Fruit fly (Drosophila melanogaster) whole organism, embryonic: Measurements from ENCODE around the gene CG44270.

Source experiments
- Ada2b ChIP-seq: fragments of 200-800 bp; sonication (Bioruptor generic); IDR thresholded peaks from 2 replicates; pipeline ENCODE4 v1.3.6; 2022; ENCODE audit warnings: missing biosample characterization, missing genetic modification characterization
- B-H2 ChIP-seq: fragments of 200-800 bp; sonication (Bioruptor generic); optimal IDR thresholded peaks from 2 replicates; lab custom pipeline; 2018; ENCODE audit warnings: missing biosample characterization, mild to moderate bottlenecking, missing genetic modification characterization
- CG14860 ChIP-seq: fragments of 200-800 bp; sonication (Bioruptor generic); IDR thresholded peaks from 3 replicates; pipeline ENCODE4 v1.3.6; 2022; ENCODE audit warnings: missing biosample characterization, missing genetic modification characterization; ENCODE audit not compliant: partially characterized antibody
- CG17385 ChIP-seq: fragments of 200-800 bp; sonication (Bioruptor generic); optimal IDR thresholded peaks from 3 replicates; lab custom pipeline; 2018; ENCODE audit warnings: missing biosample characterization, mild to moderate bottlenecking, missing genetic modification characterization
- CG17568 ChIP-seq: fragments of 200-800 bp; sonication (Bioruptor generic); optimal IDR thresholded peaks from 2 replicates; lab custom pipeline; 2018; ENCODE audit warnings: missing biosample characterization, mild to moderate bottlenecking, missing genetic modification characterization, moderate library complexity
- CG2120 ChIP-seq: fragments of 200-800 bp; sonication (Bioruptor generic); optimal IDR thresholded peaks from 3 replicates; lab custom pipeline; 2016; ENCODE audit warnings: missing biosample characterization, missing genetic modification characterization
- CG2875 ChIP-seq: fragments of 200-800 bp; sonication (Bioruptor generic); optimal IDR thresholded peaks from 2 replicates; lab custom pipeline; 2017; ENCODE audit warnings: missing biosample characterization, mild to moderate bottlenecking, missing genetic modification characterization, missing genetic modification reagents
- CG32532 ChIP-seq: fragments of 200-800 bp; sonication (Bioruptor generic); IDR thresholded peaks from 2 replicates; pipeline ENCODE4 v1.3.6; 2022; ENCODE audit warnings: missing biosample characterization, missing genetic modification characterization
- CG3281 ChIP-seq: fragments of 200-800 bp; sonication (Bioruptor generic); optimal IDR thresholded peaks from 3 replicates; lab custom pipeline; 2017; ENCODE audit warnings: missing biosample characterization, mild to moderate bottlenecking, missing genetic modification characterization
- CG4404 ChIP-seq: fragments of 200-800 bp; sonication (Bioruptor generic); IDR thresholded peaks from 2 replicates; pipeline ENCODE4 v1.3.6; 2022; ENCODE audit warnings: missing biosample characterization, missing genetic modification characterization
- CG4730 ChIP-seq: fragments of 200-800 bp; sonication (Bioruptor generic); IDR thresholded peaks from 2 replicates; pipeline ENCODE4 v1.3.6; 2022; ENCODE audit warnings: missing biosample characterization, missing genetic modification characterization
- CG6689 ChIP-seq: fragments of 200-800 bp; sonication (Bioruptor generic); IDR thresholded peaks from 2 replicates; pipeline ENCODE4 v1.3.6; 2022; ENCODE audit warnings: missing biosample characterization, missing genetic modification characterization
- CG6813 ChIP-seq: fragments of 200-800 bp; sonication (Bioruptor generic); optimal IDR thresholded peaks from 2 replicates; lab custom pipeline; 2017; ENCODE audit warnings: missing biosample characterization, missing genetic modification characterization, mild to moderate bottlenecking, moderate library complexity, missing genetic modification reagents
- CG6854 ChIP-seq: fragments of 200-800 bp; sonication (Bioruptor generic); optimal IDR thresholded peaks from 3 replicates; lab custom pipeline; 2017; ENCODE audit warnings: missing biosample characterization, mild to moderate bottlenecking, missing genetic modification characterization
- CG7786 ChIP-seq: fragments of 200-800 bp; sonication (Bioruptor generic); optimal IDR thresholded peaks from 2 replicates; lab custom pipeline; 2016; ENCODE audit warnings: missing biosample characterization, missing genetic modification characterization
- CG8924 ChIP-seq: fragments of 200-800 bp; optimal IDR thresholded peaks from 3 replicates; lab custom pipeline; 2019; ENCODE audit warnings: missing biosample characterization, mild to moderate bottlenecking, missing genetic modification characterization, moderate library complexity
- CG9727 ChIP-seq: fragments of 200-800 bp; sonication (Bioruptor generic); optimal IDR thresholded peaks from 3 replicates; lab custom pipeline; 2017; ENCODE audit warnings: missing biosample characterization, mild to moderate bottlenecking, missing genetic modification characterization
- D19B ChIP-seq: fragments of 200-800 bp; sonication (Bioruptor generic); optimal IDR thresholded peaks from 2 replicates; lab custom pipeline; 2017; ENCODE audit warnings: missing biosample characterization, mild to moderate bottlenecking, missing genetic modification characterization
- Dbx ChIP-seq: fragments of 200-800 bp; sonication (Bioruptor generic); IDR thresholded peaks from 3 replicates; pipeline ENCODE4 v1.3.6; 2022; ENCODE audit warnings: missing biosample characterization, missing genetic modification characterization
- Eip74EF ChIP-seq, 2 experiments: fragments of 200-800 bp in 1 of 2; fragments of >200 bp in 1 of 2; sonication (Bioruptor generic) in 1 of 2; optimal IDR thresholded peaks; 2 replicates each; lab custom pipeline; 2017 to 2019; ENCODE audit warnings: missing biosample characterization in 2 of 2, missing genetic modification characterization in 2 of 2, mild to moderate bottlenecking in 1 of 2, moderate library complexity in 1 of 2
- Hand ChIP-seq: fragments of 200-800 bp; sonication (Bioruptor generic); optimal IDR thresholded peaks from 2 replicates; lab custom pipeline; 2017; ENCODE audit warnings: mild to moderate bottlenecking, missing biosample characterization, missing genetic modification reagents, missing genetic modification characterization
- Kr ChIP-seq: fragments of 200-800 bp; sonication (Bioruptor generic); optimal IDR thresholded peaks from 2 replicates; lab custom pipeline; 2017; ENCODE audit warnings: missing biosample characterization, mild to moderate bottlenecking, missing genetic modification characterization
- PHDP ChIP-seq: fragments of 200-800 bp; sonication (Bioruptor generic); optimal IDR thresholded peaks from 3 replicates; lab custom pipeline; 2018; ENCODE audit warnings: missing biosample characterization, mild to moderate bottlenecking, missing genetic modification characterization, moderate library complexity
- Pdp1 ChIP-seq, 2 experiments: fragments of 200-800 bp; sonication (Bioruptor generic); optimal IDR thresholded peaks; 3 replicates each; lab custom pipeline; 2016; ENCODE audit warnings: missing biosample characterization in 2 of 2, missing genetic modification characterization in 2 of 2, mild to moderate bottlenecking in 1 of 2, moderate library complexity in 1 of 2
- Poxn ChIP-seq: fragments of 200-800 bp; sonication (Bioruptor generic); IDR thresholded peaks from 2 replicates; pipeline ENCODE4 v1.3.6; 2022; ENCODE audit warnings: missing biosample characterization, missing genetic modification characterization
- amos ChIP-seq: fragments of 200-800 bp; sonication (Bioruptor generic); IDR thresholded peaks from 2 replicates; pipeline ENCODE4 v1.3.6; 2022; ENCODE audit warnings: missing biosample characterization, missing genetic modification characterization; ENCODE audit not compliant: partially characterized antibody
- ap ChIP-seq: fragments of 200-800 bp; sonication (Bioruptor generic); IDR thresholded peaks from 2 replicates; pipeline ENCODE4 v1.3.6; 2022; ENCODE audit warnings: missing biosample characterization, missing genetic modification characterization
- bab2 ChIP-seq: fragments of 200-800 bp; sonication (Bioruptor generic); optimal IDR thresholded peaks from 2 replicates; lab custom pipeline; 2016; ENCODE audit warnings: missing biosample characterization, missing genetic modification characterization
- bbx ChIP-seq: fragments of 200-800 bp; sonication (Bioruptor generic); IDR thresholded peaks from 2 replicates; pipeline ENCODE4 v1.3.6; 2022; ENCODE audit warnings: missing biosample characterization, missing genetic modification characterization; ENCODE audit not compliant: partially characterized antibody
- bigmax ChIP-seq: fragments of 200-800 bp; sonication (Bioruptor generic); optimal IDR thresholded peaks from 2 replicates; lab custom pipeline; 2018; ENCODE audit warnings: missing biosample characterization, mild to moderate bottlenecking, missing genetic modification characterization
- br ChIP-seq: fragments of >200 bp; optimal IDR thresholded peaks from 2 replicates; lab custom pipeline; 2017
- bsh ChIP-seq, 2 experiments: fragments of 200-800 bp; sonication (Bioruptor generic); optimal IDR thresholded peaks; 2 replicates each; lab custom pipeline; 2017 to 2018; ENCODE audit warnings: mild to moderate bottlenecking in 2 of 2, missing biosample characterization in 2 of 2, missing genetic modification characterization in 2 of 2, moderate library complexity in 1 of 2
- chn ChIP-seq: fragments of 200-800 bp; sonication (Bioruptor generic); optimal IDR thresholded peaks from 2 replicates; lab custom pipeline; 2016; ENCODE audit warnings: missing biosample characterization, missing genetic modification characterization
- dmrt11E ChIP-seq: fragments of 200-800 bp; sonication (Bioruptor generic); optimal IDR thresholded peaks from 3 replicates; lab custom pipeline; 2018; ENCODE audit warnings: missing biosample characterization, mild to moderate bottlenecking, missing genetic modification characterization, moderate library complexity
- en ChIP-seq: fragments of 200-800 bp; sonication (Bioruptor generic); optimal IDR thresholded peaks from 2 replicates; lab custom pipeline; 2016; ENCODE audit warnings: missing biosample characterization, missing genetic modification characterization
- fru ChIP-seq: fragments of >200 bp; optimal IDR thresholded peaks from 2 replicates; lab custom pipeline; 2017
- gcm2 ChIP-seq: fragments of 200-800 bp; sonication (Bioruptor generic); optimal IDR thresholded peaks from 2 replicates; lab custom pipeline; 2016; ENCODE audit warnings: missing biosample characterization, missing genetic modification characterization
- gem ChIP-seq: fragments of 200-800 bp; sonication (Bioruptor generic); optimal IDR thresholded peaks from 2 replicates; lab custom pipeline; 2019; ENCODE audit warnings: missing biosample characterization, mild to moderate bottlenecking, missing genetic modification characterization, moderate library complexity
- gsb-n ChIP-seq: fragments of 200-800 bp; sonication (Bioruptor generic); optimal IDR thresholded peaks from 3 replicates; lab custom pipeline; 2018; ENCODE audit warnings: missing biosample characterization, mild to moderate bottlenecking, missing genetic modification characterization
- hb ChIP-seq: fragments of 200-800 bp; sonication (Bioruptor generic); IDR thresholded peaks from 3 replicates; pipeline ENCODE4 v1.3.6; 2022; ENCODE audit warnings: missing biosample characterization, missing genetic modification characterization; ENCODE audit not compliant: partially characterized antibody
- hbn ChIP-seq: fragments of 200-800 bp; sonication (Bioruptor generic); IDR thresholded peaks from 2 replicates; pipeline ENCODE4 v1.3.6; 2022; ENCODE audit warnings: missing biosample characterization, missing genetic modification characterization; ENCODE audit not compliant: partially characterized antibody
- nom ChIP-seq: fragments of 200-800 bp; sonication (Bioruptor generic); optimal IDR thresholded peaks from 2 replicates; lab custom pipeline; 2017; ENCODE audit warnings: missing biosample characterization, missing genetic modification characterization, mild to moderate bottlenecking, moderate library complexity, missing genetic modification reagents
- shn ChIP-seq: fragments of 200-800 bp; sonication (Bioruptor generic); optimal IDR thresholded peaks from 3 replicates; lab custom pipeline; 2016; ENCODE audit warnings: missing biosample characterization, missing genetic modification characterization
- sob ChIP-seq: fragments of 200-800 bp; sonication (Bioruptor generic); IDR thresholded peaks from 2 replicates; pipeline ENCODE4 v1.3.6; 2022; ENCODE audit warnings: missing biosample characterization, missing genetic modification characterization
- sqz ChIP-seq: fragments of 200-800 bp; sonication (Bioruptor generic); optimal IDR thresholded peaks from 3 replicates; lab custom pipeline; 2018; ENCODE audit warnings: missing biosample characterization, mild to moderate bottlenecking, missing genetic modification characterization
- ssp ChIP-seq: fragments of 200-800 bp; sonication (Bioruptor generic); IDR thresholded peaks from 2 replicates; pipeline ENCODE4 v1.3.6; 2022; ENCODE audit warnings: missing biosample characterization, missing genetic modification characterization
- tna ChIP-seq: fragments of 200-800 bp; sonication (Bioruptor generic); IDR thresholded peaks from 2 replicates; pipeline ENCODE4 v1.3.6; 2022; ENCODE audit warnings: missing biosample characterization, missing genetic modification characterization; ENCODE audit not compliant: partially characterized antibody
- trh ChIP-seq: fragments of 200-800 bp; sonication (Bioruptor generic); optimal IDR thresholded peaks from 2 replicates; lab custom pipeline; 2016; ENCODE audit warnings: missing biosample characterization, missing genetic modification characterization
- usp ChIP-seq: fragments of >200 bp; optimal IDR thresholded peaks from 2 replicates; lab custom pipeline; 2017; ENCODE audit warnings: missing biosample characterization, missing genetic modification characterization
- vfl ChIP-seq: fragments of 200-800 bp; sonication (Bioruptor generic); optimal IDR thresholded peaks from 2 replicates; lab custom pipeline; 2016; ENCODE audit warnings: missing biosample characterization, missing genetic modification characterization

Gene CG44270

dm6 chr2L:20539196-20539879 lies 8.5 kb downstream of the CG44270 start (continued):
- TF ChIP-seq bigmax (GFP tag; lab: Kevin White, UChicago) (no peak), vfl (GFP tag; lab: Kevin White, UChicago) (no peak), CG14860 (GFP tag; lab: Robert Waterston, UW) (no peak), gcm2 (GFP tag; lab: Kevin White, UChicago) (no peak), trh (GFP tag; lab: Kevin White, UChicago) (no peak), CG17568 (GFP tag; lab: Kevin White, UChicago) (no peak), CG32532 (GFP tag; lab: Robert Waterston, UW) (no peak), CG2875 (GFP tag; lab: Kevin White, UChicago) (no peak), CG8924 (tag; lab: Kevin White, UChicago) (peak; percentile 9), tna (GFP tag; lab: Robert Waterston, UW) (no peak), CG6854 (GFP tag; lab: Kevin White, UChicago) (no peak), D19B (no peak), bsh (GFP tag; optimal IDR thresholded peaks at IDR 0.05; lab: Kevin White, UChicago) (peak in 1 of 2 experiments; percentile 36), bab2 (GFP tag; lab: Kevin White, UChicago) (no peak), usp (GFP tag; lab: Kevin White, UChicago) (no peak), bbx (GFP tag; lab: Robert Waterston, UW) (no peak), br (lab: Kevin White, UChicago) (no peak), CG6813 (no peak), B-H2 (no peak), Pdp1 (GFP tag; optimal IDR thresholded peaks at IDR 0.05; lab: Kevin White, UChicago) (no peak), Hand (GFP tag; lab: Kevin White, UChicago) (no peak), hbn (GFP tag; lab: Robert Waterston, UW) (no peak), PHDP (peak; percentile 50), ap (GFP tag; lab: Robert Waterston, UW) (no peak), en (GFP tag; lab: Kevin White, UChicago) (no peak), CG6689 (GFP tag; lab: Robert Waterston, UW) (no peak), gsb-n (tag; lab: Kevin White, UChicago) (no peak), Dbx (GFP tag; lab: Robert Waterston, UW) (peak; percentile 22; the same call in 1 of the 3 replicates), sqz (GFP tag; lab: Kevin White, UChicago) (no peak), dmrt11E (tag; lab: Kevin White, UChicago) (no peak), fru (no peak), CG17385 (GFP tag; lab: Kevin White, UChicago) (peak; percentile 25), CG7786 (GFP tag; lab: Kevin White, UChicago) (no peak), CG4730 (GFP tag; lab: Robert Waterston, UW) (no peak), CG9727 (peak; percentile 36), sob (GFP tag; lab: Robert Waterston, UW) (no peak), Eip74EF (GFP tag; optimal IDR thresholded peaks at IDR 0.05; lab: Kevin White, UChicago) (peak in 1 of 2 experiments; percentile 21), amos (no peak), Ada2b (GFP tag; lab: Robert Waterston, UW) (no peak), ssp (GFP tag; lab: Robert Waterston, UW) (no peak), shn (GFP tag; lab: Kevin White, UChicago) (no peak), hb (GFP tag; lab: Robert Waterston, UW) (no peak), CG3281 (GFP tag; lab: Kevin White, UChicago) (peak; percentile 38), CG4404 (GFP tag; lab: Robert Waterston, UW) (no peak), nom (GFP tag; lab: Kevin White, UChicago) (no peak), CG2120 (GFP tag; lab: Kevin White, UChicago) (peak; percentile 52), chn (no peak), gem (peak; percentile 65), Kr (GFP tag; lab: Kevin White, UChicago) (no peak), Poxn (GFP tag; lab: Robert Waterston, UW) (no peak)
